Fruit fly (Drosophila melanogaster) whole organism, embryonic: ENCODE measurements around the gene Gclm.

Source experiments
- CG11093 ChIP-seq: fragments of 200-800 bp; sonication (Bioruptor generic); IDR thresholded peaks from 3 replicates; pipeline ENCODE4 v1.3.6; 2022; ENCODE audit warnings: missing biosample characterization, missing genetic modification characterization
- HLHmδ ChIP-seq: fragments of 200-800 bp; sonication (Bioruptor generic); optimal IDR thresholded peaks from 2 replicates; lab custom pipeline; 2018; ENCODE audit warnings: missing biosample characterization, mild to moderate bottlenecking, missing genetic modification characterization, moderate library complexity
- kay ChIP-seq: fragments of 200-800 bp; sonication (Bioruptor generic); optimal IDR thresholded peaks from 2 replicates; lab custom pipeline; 2016; ENCODE audit warnings: missing biosample characterization, missing genetic modification characterization
- ken ChIP-seq: fragments of 200-800 bp; sonication (Bioruptor generic); IDR thresholded peaks from 3 replicates; pipeline ENCODE4 v1.3.6; 2022; ENCODE audit warnings: missing biosample characterization, missing genetic modification characterization
- pho ChIP-seq: fragments of 200-800 bp; sonication (Bioruptor generic); optimal IDR thresholded peaks from 2 replicates; lab custom pipeline; 2016; ENCODE audit warnings: missing biosample characterization, missing genetic modification characterization
- sr ChIP-seq: fragments of 200-800 bp; sonication (Bioruptor generic); IDR thresholded peaks from 3 replicates; pipeline ENCODE4 v1.3.6; 2022; ENCODE audit warnings: missing biosample characterization, missing genetic modification characterization

- TF ChIP-seq kay (GFP tag; lab: Kevin White, UChicago): no peak
- TF ChIP-seq sr (GFP tag; lab: Robert Waterston, UW): no peak
- TF ChIP-seq pho (GFP tag; lab: Kevin White, UChicago): no peak
- TF ChIP-seq ken (GFP tag; lab: Robert Waterston, UW): no peak
- TF ChIP-seq CG11093 (GFP tag; lab: Robert Waterston, UW): no peak
- no peak for TF ChIP-seq HLHmδ (GFP tag; lab: Kevin White, UChicago)
Measured at dm6 chr3R:22639239-22639858, 47.0 kb downstream of the Gclm start, which contains the start of the genes loco and wake.
